Worm (Caenorhabditis elegans) whole organism, mixed stage, embryonic: ENCODE results near the gene srg-29.

Source experiments
- ceh-83 ChIP-seq: fragments of 200-800 bp; sonication (Bioruptor generic); optimal IDR thresholded peaks from 2 replicates; lab custom pipeline; 2018; ENCODE audit warnings: mild to moderate bottlenecking, missing genetic modification characterization, missing compliant biosample characterization
- elt-1 ChIP-seq: sonication (generic microtip); optimal IDR thresholded peaks from 2 replicates; lab custom pipeline; 2017; ENCODE audit warnings: missing genetic modification characterization, mild to moderate bottlenecking, missing compliant biosample characterization, antibody characterized with exemption, moderate library complexity, borderline replicate concordance; ENCODE audit not compliant: insufficient read depth
- nhr-28 ChIP-seq: fragments of 150-350 bp; optimal IDR thresholded peaks from 2 replicates; lab custom pipeline; 2014; ENCODE audit warnings: missing biosample characterization, missing genetic modification characterization
- pha-4 ChIP-seq: fragments of 150-350 bp; optimal IDR thresholded peaks from 2 replicates; lab custom pipeline; 2018; ENCODE audit warnings: missing biosample characterization, missing genetic modification reagents, missing genetic modification characterization
- snpc-4 ChIP-seq: fragments of 150-350 bp; optimal IDR thresholded peaks from 2 replicates; lab custom pipeline; 2014; ENCODE audit warnings: missing biosample characterization, missing genetic modification characterization
- unc-120 ChIP-seq: sonication (generic microtip); optimal IDR thresholded peaks from 2 replicates; lab custom pipeline; 2017; ENCODE audit warnings: missing genetic modification characterization, missing compliant biosample characterization; ENCODE audit not compliant: poor library complexity, severe bottlenecking

DNA sequence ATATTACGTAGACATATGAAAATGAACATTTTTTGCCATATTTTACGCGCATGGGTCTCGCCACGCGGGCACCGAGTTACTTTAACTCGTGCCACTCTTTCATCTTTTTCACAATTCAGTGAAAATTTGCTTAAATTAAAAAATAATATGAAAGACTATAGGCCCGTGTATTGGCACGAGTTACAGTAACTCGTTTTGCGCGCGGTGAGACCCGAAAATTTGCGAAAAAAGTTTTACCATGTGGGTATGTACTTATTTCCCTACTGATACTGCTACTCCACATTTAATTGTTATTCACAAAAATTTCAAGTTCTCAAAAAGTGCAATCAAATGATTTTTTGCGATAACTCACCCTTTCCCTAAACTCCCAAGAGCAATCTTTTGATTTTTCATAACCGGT lies 39.2 kb upstream of the srg-29 start:
- no peak for TF ChIP-seq nhr-28 (tag; lab: Kevin White, UChicago)
- TF ChIP-seq ceh-83 (GFP tag; lab: Kevin White, UChicago) = no peak
- no peak for TF ChIP-seq snpc-4 (tag; lab: Kevin White, UChicago)
- TF ChIP-seq elt-1 (tag; lab: Kevin White, UChicago) = no peak
- no peak for TF ChIP-seq pha-4
- no peak for TF ChIP-seq unc-120
